Worm (Caenorhabditis elegans): ENCODE data around the gene C30H6.9.

Gene C30H6.9

ce11 chrIV:17395910-17396309 lies 15.9 kb upstream of the C30H6.9 start, which contains the start of gene sru-15:
sru-15 (plus strand) TSS chrIV:17396210.
- TF ChIP-seq elt-2 (tag; optimal IDR thresholded peaks at IDR 0.05) = no peak
- no peak for TF ChIP-seq ztf-4 (tag; optimal IDR thresholded peaks at IDR 0.05)
- TF ChIP-seq nhr-85 (tag) = no peak
- no peak for TF ChIP-seq nhr-47 (tag; optimal IDR thresholded peaks at IDR 0.05)
- TF ChIP-seq mab-9 (GFP tag; IDR thresholded peaks at IDR 0.05) = no peak

DNA sequence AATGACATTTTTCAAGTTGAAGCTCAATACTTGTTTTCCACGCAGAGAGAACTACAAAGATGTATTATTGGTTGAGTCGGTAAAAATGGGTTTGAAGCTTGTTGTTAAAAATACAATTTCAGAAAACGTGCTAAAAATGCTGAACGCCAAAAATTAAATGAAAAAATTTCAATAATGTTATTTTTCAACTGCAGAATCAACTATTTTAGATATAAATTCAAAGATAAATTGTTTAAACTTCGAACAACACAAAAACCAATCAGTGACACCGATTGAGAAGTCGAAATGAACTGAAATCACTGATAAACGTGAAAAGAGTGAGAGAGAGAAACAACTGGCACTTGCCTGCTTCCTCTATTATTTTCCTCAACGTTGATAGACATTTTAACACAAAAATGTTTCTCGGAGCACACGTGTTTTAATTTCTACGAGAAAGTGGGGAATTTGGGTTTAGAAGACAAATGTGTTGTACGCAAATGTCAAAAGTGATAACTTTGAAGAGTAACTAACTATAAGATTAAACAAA lies 7.5 kb upstream of the C30H6.9 start, which contains the start of gene T02D1.8:
Gene T02D1.8, minus strand, starts transcription at position 51 of the 526 bp plus-strand sequence.
- TF ChIP-seq C16A3.4 (tag; optimal IDR thresholded peaks at IDR 0.05) (no peak), nhr-71 (tag; optimal IDR thresholded peaks at IDR 0.05) (peak; percentile 22), irx-1 (tag; optimal IDR thresholded peaks at IDR 0.05) (no peak), C34B4.2 (tag; optimal IDR thresholded peaks at IDR 0.05) (no peak), lin-35 (GFP tag; optimal IDR thresholded peaks at IDR 0.05) (no peak), egl-27 (tag; optimal IDR thresholded peaks at IDR 0.05) (no peak), lin-14 (GFP tag; optimal IDR thresholded peaks at IDR 0.05) (no peak), ama-1 (optimal IDR thresholded peaks at IDR 0.05) (no peak), grh-1 (GFP tag; IDR thresholded peaks at IDR 0.05) (no peak), isw-1 (GFP tag; IDR thresholded peaks at IDR 0.05) (no peak), ceh-88 (GFP tag; IDR thresholded peaks at IDR 0.05) (no peak), ets-5 (GFP tag; IDR thresholded peaks at IDR 0.05) (no peak), dsc-1 (tag; optimal IDR thresholded peaks at IDR 0.05) (no peak), lin-39 (tag; optimal IDR thresholded peaks at IDR 0.05) (no peak), nhr-20 (tag; optimal IDR thresholded peaks at IDR 0.05) (no peak), elt-2 (tag; optimal IDR thresholded peaks at IDR 0.05) (peak; percentile 55)

DNA sequence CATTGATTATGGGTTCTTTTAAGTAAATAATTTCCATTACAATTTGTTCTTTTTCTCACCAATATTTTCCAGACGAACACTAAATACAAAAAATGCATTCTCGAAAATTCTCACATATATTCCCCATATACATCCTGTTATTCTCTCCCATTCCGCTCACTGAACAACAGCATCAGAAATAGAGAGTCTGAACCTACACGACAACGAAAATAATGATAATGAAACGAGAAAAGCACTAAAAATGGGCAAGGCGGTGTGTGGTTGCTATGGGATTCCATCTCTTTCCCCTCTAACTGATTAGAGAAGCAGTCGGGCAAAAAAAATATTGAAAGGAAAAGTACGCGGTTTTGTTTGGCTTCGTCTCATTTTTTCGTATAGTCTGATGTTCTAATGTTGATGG lies 3.1 kb upstream of the C30H6.9 start, which contains the start of gene C30H6.12:
Gene C30H6.12, plus strand, starts transcription at position 301 of the 400 bp plus-strand sequence.
- TF ChIP-seq ztf-4 (tag; optimal IDR thresholded peaks at IDR 0.05) (no peak), sptf-1 (tag; optimal IDR thresholded peaks at IDR 0.05) (no peak), hpl-2 (GFP tag; optimal IDR thresholded peaks at IDR 0.05) (no peak), nhr-71 (tag; optimal IDR thresholded peaks at IDR 0.05) (no peak), pqm-1 (tag; optimal IDR thresholded peaks at IDR 0.05) (no peak)

DNA sequence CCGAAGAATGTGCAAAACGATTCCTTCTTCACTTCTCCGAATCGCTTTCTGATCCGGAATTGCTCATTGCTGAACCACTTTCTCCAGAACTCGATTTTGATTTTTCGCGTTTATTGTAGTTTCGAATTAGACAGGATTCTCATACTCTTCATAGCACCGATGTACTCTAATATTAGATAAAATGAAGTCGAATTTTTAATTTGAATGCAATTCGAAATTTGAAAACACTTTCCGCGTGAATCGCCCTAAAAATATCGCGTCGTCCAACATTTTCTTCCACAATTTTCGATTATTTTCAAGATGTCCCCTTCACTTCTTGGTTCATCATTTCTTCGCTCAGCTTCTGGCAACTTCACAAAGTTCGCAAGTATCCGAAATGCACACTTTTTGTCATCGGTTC lies 2.1 kb upstream of the C30H6.9 start, which contains the start of gene C30H6.8:
Gene C30H6.8, plus strand, starts transcription at position 301 of the 400 bp plus-strand sequence.
- no peak for TF ChIP-seq ama-1 (optimal IDR thresholded peaks at IDR 0.05)
- no peak for TF ChIP-seq hlh-4 (tag; optimal IDR thresholded peaks at IDR 0.05)
- TF ChIP-seq unc-30 (tag; optimal IDR thresholded peaks at IDR 0.05) = no peak
- no peak for TF ChIP-seq mef-2 (tag; optimal IDR thresholded peaks at IDR 0.05)
- TF ChIP-seq fkh-4 (tag; optimal IDR thresholded peaks at IDR 0.05; ENCODE audit: borderline replicate concordance) = no peak
- TF ChIP-seq Y116A8C.19 (tag; optimal IDR thresholded peaks at IDR 0.05; ENCODE audit: borderline replicate concordance) = no peak
- TF ChIP-seq snpc-4 (tag; optimal IDR thresholded peaks at IDR 0.05) = no peak
- TF ChIP-seq unc-98 (GFP tag; IDR thresholded peaks at IDR 0.05) = no peak
- no peak for TF ChIP-seq nhr-71 (tag; optimal IDR thresholded peaks at IDR 0.05)
- no peak for TF ChIP-seq grh-1 (GFP tag; IDR thresholded peaks at IDR 0.05)
- TF ChIP-seq dsc-1 (tag; optimal IDR thresholded peaks at IDR 0.05) = no peak
- TF ChIP-seq dpl-1 (GFP tag; optimal IDR thresholded peaks at IDR 0.05) = no peak
- no peak for TF ChIP-seq unc-86 (tag; optimal IDR thresholded peaks at IDR 0.05)
- no peak for TF ChIP-seq lin-13 (GFP tag; optimal IDR thresholded peaks at IDR 0.05)
- no peak for TF ChIP-seq snu-23 (GFP tag; optimal IDR thresholded peaks at IDR 0.05)

DNA sequence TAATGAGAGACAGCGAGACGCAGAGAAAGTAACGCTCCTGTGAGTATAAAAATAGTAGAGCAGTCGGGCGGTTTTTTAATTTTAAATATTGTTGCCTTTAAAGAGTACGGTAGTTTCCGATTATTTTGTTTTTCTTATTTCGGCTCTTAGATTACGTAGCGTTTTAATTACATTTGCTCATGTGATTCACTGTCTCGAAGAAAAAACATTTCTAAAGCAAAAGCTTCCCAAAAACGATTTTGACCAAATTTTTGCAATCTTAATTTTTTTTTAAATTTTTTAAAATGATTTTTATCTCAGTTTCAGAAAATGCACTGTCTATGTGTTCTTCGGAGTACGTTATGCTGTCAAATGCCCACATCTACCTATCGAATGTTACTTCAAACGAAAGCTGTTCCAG lies 3.8 kb downstream of the C30H6.9 start, which contains the start of gene haf-1:
Gene haf-1, plus strand, starts transcription at position 301 of the 400 bp plus-strand sequence.
- TF ChIP-seq nhr-77 (tag; optimal IDR thresholded peaks at IDR 0.05) (no peak), fkh-4 (tag; optimal IDR thresholded peaks at IDR 0.05; ENCODE audit: borderline replicate concordance) (no peak), efl-1 (optimal IDR thresholded peaks at IDR 0.05) (no peak), efl-1 (GFP tag; optimal IDR thresholded peaks at IDR 0.05 in 1 of 2) (peak in 1 of 2 experiments; percentile 13), egl-13 (tag; optimal IDR thresholded peaks at IDR 0.05) (no peak), nhr-76 (tag; optimal IDR thresholded peaks at IDR 0.05) (no peak), lin-35 (GFP tag; optimal IDR thresholded peaks at IDR 0.05) (no peak), lin-14 (GFP tag; optimal IDR thresholded peaks at IDR 0.05) (no peak), tbx-2 (tag; optimal IDR thresholded peaks at IDR 0.05) (no peak), rnt-1 (tag; optimal IDR thresholded peaks at IDR 0.05) (no peak)

Measured in whole organism, L1 larva.